Worm (Caenorhabditis elegans) whole organism, late embryonic: Measurements from ENCODE around the gene gck-4.

ENCODE experiments used
- elt-2 ChIP-seq: sonication (generic microtip); optimal IDR thresholded peaks from 2 replicates; lab custom pipeline; 2016; ENCODE audit warnings: missing genetic modification reagents, missing genetic modification characterization, missing compliant biosample characterization
- eyg-1 ChIP-seq: sonication (generic microtip); optimal IDR thresholded peaks from 2 replicates; lab custom pipeline; 2016; ENCODE audit warnings: missing genotype, missing genetic modification characterization, missing compliant biosample characterization
- fkh-10 ChIP-seq: fragments of 150-350 bp; optimal IDR thresholded peaks from 2 replicates; lab custom pipeline; 2014; ENCODE audit warnings: missing biosample characterization, missing genetic modification reagents, missing genetic modification characterization
- hlh-8 ChIP-seq: sonication (generic microtip); optimal IDR thresholded peaks from 2 replicates; lab custom pipeline; 2016; ENCODE audit warnings: missing genotype, missing genetic modification characterization, missing compliant biosample characterization
- pha-4 ChIP-seq: fragments of 150-350 bp; optimal IDR thresholded peaks from 2 replicates; lab custom pipeline; 2018; ENCODE audit warnings: missing biosample characterization, missing genetic modification reagents, missing genetic modification characterization
- pqm-1 ChIP-seq: sonication (generic microtip); optimal IDR thresholded peaks from 2 replicates; lab custom pipeline; 2016; ENCODE audit warnings: missing genetic modification characterization, missing compliant biosample characterization
- rnt-1 ChIP-seq: sonication (generic microtip); optimal IDR thresholded peaks from 2 replicates; lab custom pipeline; 2016; ENCODE audit warnings: missing genetic modification characterization, missing compliant biosample characterization
- tbx-2 ChIP-seq: sonication (generic microtip); optimal IDR thresholded peaks from 2 replicates; lab custom pipeline; 2016; ENCODE audit warnings: missing genetic modification characterization, missing compliant biosample characterization

ce11 chrX:13716313-13716712, 39.3 kb downstream of the gck-4 start:
- no peak for TF ChIP-seq pqm-1 (tag; lab: Kevin White, UChicago)
- TF ChIP-seq tbx-2 (tag; lab: Kevin White, UChicago) = no peak
- peak; percentile 41 for TF ChIP-seq elt-2 (tag; lab: Kevin White, UChicago)
- no peak for TF ChIP-seq hlh-8 (tag; lab: Kevin White, UChicago)
- no peak for TF ChIP-seq fkh-10 (GFP tag; lab: Kevin White, UChicago)
- TF ChIP-seq rnt-1 (tag; lab: Kevin White, UChicago) = peak; percentile 11
- TF ChIP-seq eyg-1 (tag; lab: Kevin White, UChicago) = no peak
- TF ChIP-seq pha-4 (tag; lab: Kevin White, UChicago) = no peak
